Worm (Caenorhabditis elegans) whole organism, L3 larva: Measurements from ENCODE around the gene F38B6.7.
A peak's percentile ranks its signal among the peaks of the same experiment; 100 is the strongest.

Experiments
- R02D3.7 ChIP-seq: fragments of 150-350 bp; optimal IDR thresholded peaks from 2 replicates; lab custom pipeline; 2014; ENCODE audit warnings: missing biosample characterization, missing genetic modification characterization
- ZK546.5 ChIP-seq: sonication (generic microtip); optimal IDR thresholded peaks from 2 replicates; lab custom pipeline; 2017; ENCODE audit warnings: missing biosample characterization, missing genetic modification characterization
- aly-2 ChIP-seq: fragments of 150-350 bp; optimal IDR thresholded peaks from 2 replicates; lab custom pipeline; 2014; ENCODE audit warnings: missing biosample characterization, missing genetic modification characterization
- ama-1 ChIP-seq: fragments of 150-350 bp; optimal IDR thresholded peaks from 2 replicates; lab custom pipeline; 2018
- ceh-16 ChIP-seq: sonication (generic microtip); optimal IDR thresholded peaks from 2 replicates; lab custom pipeline; 2017; ENCODE audit warnings: missing biosample characterization, missing genetic modification characterization
- ceh-28 ChIP-seq: fragments of 150-350 bp; optimal IDR thresholded peaks from 2 replicates; lab custom pipeline; 2014; ENCODE audit warnings: missing biosample characterization, missing genetic modification reagents, missing genetic modification characterization
- ceh-82 ChIP-seq: fragments of 150-350 bp; optimal IDR thresholded peaks from 2 replicates; lab custom pipeline; 2014; ENCODE audit warnings: missing biosample characterization, missing genetic modification characterization
- ceh-9 ChIP-seq: sonication (generic microtip); optimal IDR thresholded peaks from 2 replicates; lab custom pipeline; 2018; ENCODE audit warnings: missing biosample characterization, missing genetic modification characterization
- daf-12 ChIP-seq: fragments of 150-350 bp; optimal IDR thresholded peaks from 2 replicates; lab custom pipeline; 2014; ENCODE audit warnings: missing biosample characterization, missing genetic modification reagents, missing genetic modification characterization
- egl-27 ChIP-seq: sonication (generic microtip); optimal IDR thresholded peaks from 4 replicates; lab custom pipeline; 2017; ENCODE audit warnings: missing biosample characterization, missing genetic modification reagents, missing genetic modification characterization
- egl-5 ChIP-seq: fragments of 150-350 bp; optimal IDR thresholded peaks from 2 replicates; lab custom pipeline; 2017; ENCODE audit warnings: missing biosample characterization, missing genetic modification reagents, missing genetic modification characterization, inconsistent platforms
- elt-1 ChIP-seq: fragments of 150-350 bp; optimal IDR thresholded peaks from 2 replicates; lab custom pipeline; 2014; ENCODE audit warnings: missing biosample characterization, missing genetic modification characterization
- elt-2 ChIP-seq: sonication (generic microtip); optimal IDR thresholded peaks from 2 replicates; lab custom pipeline; 2016; ENCODE audit warnings: missing genetic modification reagents, mild to moderate bottlenecking, missing genetic modification characterization, missing compliant biosample characterization
- elt-3 ChIP-seq, 3 experiments: fragments of 150-350 bp in 1 of 3; sonication (generic microtip) in 2 of 3; optimal IDR thresholded peaks; 2 replicates in 2 of 3; 4 replicates in 1 of 3; lab custom pipeline; 2014 to 2017; ENCODE audit warnings: missing biosample characterization in 3 of 3, missing genetic modification characterization in 3 of 3
- eor-1 ChIP-seq, 2 experiments: fragments of 150-350 bp; optimal IDR thresholded peaks; 2 replicates each; lab custom pipeline; 2014 to 2018; ENCODE audit warnings: missing biosample characterization in 2 of 2, missing genetic modification characterization in 2 of 2
- fkh-10 ChIP-seq: sonication (generic microtip); optimal IDR thresholded peaks from 2 replicates; lab custom pipeline; 2017; ENCODE audit warnings: missing biosample characterization, missing genetic modification reagents, missing genetic modification characterization
- fkh-2 ChIP-seq: fragments of 150-350 bp; optimal IDR thresholded peaks from 2 replicates; lab custom pipeline; 2014; ENCODE audit warnings: missing biosample characterization, missing genetic modification reagents, missing genetic modification characterization
- fos-1 ChIP-seq: fragments of 150-350 bp; optimal IDR thresholded peaks from 2 replicates; lab custom pipeline; 2014; ENCODE audit warnings: missing biosample characterization, missing genetic modification characterization
- hmg-11 ChIP-seq: sonication (generic microtip); optimal IDR thresholded peaks from 2 replicates; lab custom pipeline; 2016; ENCODE audit warnings: missing genetic modification characterization, missing compliant biosample characterization
- jun-1 ChIP-seq: fragments of 150-350 bp; optimal IDR thresholded peaks from 2 replicates; lab custom pipeline; 2014; ENCODE audit warnings: missing biosample characterization, missing genetic modification reagents, missing genetic modification characterization
- lin-15B ChIP-seq: fragments of 150-350 bp; optimal IDR thresholded peaks from 2 replicates; lab custom pipeline; 2014; ENCODE audit warnings: missing biosample characterization, missing genetic modification characterization
- lin-39 ChIP-seq: fragments of 150-350 bp; optimal IDR thresholded peaks from 2 replicates; lab custom pipeline; 2018; ENCODE audit warnings: missing biosample characterization, missing genetic modification reagents, missing genetic modification characterization
- lsy-12 ChIP-seq: sonication (generic microtip); optimal IDR thresholded peaks from 2 replicates; lab custom pipeline; 2016; ENCODE audit warnings: mild to moderate bottlenecking, missing genetic modification characterization, missing compliant biosample characterization
- mdl-1 ChIP-seq: fragments of 150-350 bp; optimal IDR thresholded peaks from 2 replicates; lab custom pipeline; 2014; ENCODE audit warnings: missing biosample characterization, missing genetic modification characterization
- mml-1 ChIP-seq: fragments of 150-350 bp; sonication (generic microtip); optimal IDR thresholded peaks from 3 replicates; lab custom pipeline; 2014; ENCODE audit warnings: missing biosample characterization, missing genetic modification characterization
- nfya-1 ChIP-seq: sonication (generic microtip); optimal IDR thresholded peaks from 2 replicates; lab custom pipeline; 2017; ENCODE audit warnings: missing genetic modification characterization, mild to moderate bottlenecking, missing compliant biosample characterization, antibody characterized with exemption, moderate library complexity; ENCODE audit not compliant: insufficient read depth
- nhr-11 ChIP-seq: fragments of 150-350 bp; optimal IDR thresholded peaks from 2 replicates; lab custom pipeline; 2014; ENCODE audit warnings: missing biosample characterization, missing genetic modification characterization
- nhr-12 ChIP-seq: fragments of 150-350 bp; optimal IDR thresholded peaks from 2 replicates; lab custom pipeline; 2014; ENCODE audit warnings: missing biosample characterization, missing genetic modification characterization
- nhr-23 ChIP-seq: fragments of 150-350 bp; optimal IDR thresholded peaks from 2 replicates; lab custom pipeline; 2014; ENCODE audit warnings: missing biosample characterization, missing genetic modification reagents, missing genetic modification characterization
- nhr-237 ChIP-seq: fragments of 150-350 bp; optimal IDR thresholded peaks from 2 replicates; lab custom pipeline; 2014; ENCODE audit warnings: missing biosample characterization, missing genetic modification characterization
- nhr-25 ChIP-seq: sonication (generic microtip); optimal IDR thresholded peaks from 2 replicates; lab custom pipeline; 2017; ENCODE audit warnings: missing biosample characterization, missing genetic modification characterization
- nhr-28 ChIP-seq: fragments of 150-350 bp; optimal IDR thresholded peaks from 2 replicates; lab custom pipeline; 2014; ENCODE audit warnings: missing biosample characterization, missing genetic modification characterization
- nhr-43 ChIP-seq: sonication (generic microtip); optimal IDR thresholded peaks from 2 replicates; lab custom pipeline; 2016; ENCODE audit warnings: mild to moderate bottlenecking, missing genetic modification characterization, missing compliant biosample characterization; ENCODE audit not compliant: poor library complexity, severe bottlenecking
- nhr-67 ChIP-seq: fragments of 150-350 bp; optimal IDR thresholded peaks from 2 replicates; lab custom pipeline; 2014; ENCODE audit warnings: missing biosample characterization, missing genetic modification characterization
- nhr-76 ChIP-seq: fragments of 150-350 bp; sonication (generic microtip); optimal IDR thresholded peaks from 5 replicates; lab custom pipeline; 2014; ENCODE audit warnings: missing biosample characterization, missing genetic modification characterization
- nhr-77 ChIP-seq: fragments of 150-350 bp; optimal IDR thresholded peaks from 2 replicates; lab custom pipeline; 2014; ENCODE audit warnings: missing biosample characterization, missing genetic modification characterization
- pha-4 ChIP-seq: fragments of 150-350 bp; optimal IDR thresholded peaks from 2 replicates; lab custom pipeline; 2014; ENCODE audit warnings: missing biosample characterization, missing genetic modification reagents, missing genetic modification characterization
- pqm-1 ChIP-seq: fragments of 150-350 bp; optimal IDR thresholded peaks from 2 replicates; lab custom pipeline; 2017; ENCODE audit warnings: missing biosample characterization, missing genetic modification characterization, inconsistent platforms
- sea-2 ChIP-seq: fragments of 150-350 bp; sonication (generic microtip); optimal IDR thresholded peaks from 4 replicates; lab custom pipeline; 2014; ENCODE audit warnings: missing biosample characterization, missing genetic modification reagents, missing genetic modification characterization
- skn-1 ChIP-seq: fragments of 150-350 bp; optimal IDR thresholded peaks from 2 replicates; lab custom pipeline; 2014; ENCODE audit warnings: missing biosample characterization, missing genetic modification characterization
- snpc-4 ChIP-seq: fragments of 150-350 bp; optimal IDR thresholded peaks from 2 replicates; lab custom pipeline; 2014; ENCODE audit warnings: missing biosample characterization, missing genetic modification characterization
- tbx-2 ChIP-seq: sonication (generic microtip); optimal IDR thresholded peaks from 2 replicates; lab custom pipeline; 2016; ENCODE audit warnings: mild to moderate bottlenecking, missing genetic modification characterization, missing compliant biosample characterization
- unc-39 ChIP-seq: sonication (generic microtip); optimal IDR thresholded peaks from 4 replicates; lab custom pipeline; 2017; ENCODE audit warnings: missing biosample characterization, missing genetic modification characterization
- unc-62 ChIP-seq: fragments of 150-350 bp; sonication (generic microtip); optimal IDR thresholded peaks from 4 replicates; lab custom pipeline; 2014; ENCODE audit warnings: missing biosample characterization, missing genetic modification reagents, missing genetic modification characterization
- zag-1 ChIP-seq: fragments of 150-350 bp; optimal IDR thresholded peaks from 2 replicates; lab custom pipeline; 2014; ENCODE audit warnings: missing biosample characterization, missing genetic modification characterization
- ztf-11 ChIP-seq: fragments of 150-350 bp; optimal IDR thresholded peaks from 2 replicates; lab custom pipeline; 2014; ENCODE audit warnings: missing biosample characterization, missing genetic modification characterization
- ztf-4 ChIP-seq: fragments of 150-350 bp; optimal IDR thresholded peaks from 2 replicates; lab custom pipeline; 2014; ENCODE audit warnings: missing biosample characterization, missing genetic modification characterization

The F38B6.7 gene

ce11 chrX:6739034-6740008, 41.2 kb upstream of the F38B6.7 start:
- TF ChIP-seq lsy-12 (tag; lab: Kevin White, UChicago) = no peak
- no peak for TF ChIP-seq fkh-2
- TF ChIP-seq ceh-82 (tag; lab: Kevin White, UChicago) = no peak
- TF ChIP-seq ztf-4 (tag; lab: Kevin White, UChicago) = no peak
- TF ChIP-seq nhr-43 = peak; percentile 79
- TF ChIP-seq egl-27 (tag; lab: Kevin White, UChicago) = no peak
- TF ChIP-seq jun-1 (tag; lab: Kevin White, UChicago) = peak; percentile 35
- no peak for TF ChIP-seq skn-1 (tag; lab: Kevin White, UChicago)
- TF ChIP-seq snpc-4 (tag; lab: Kevin White, UChicago) = no peak
- no peak for TF ChIP-seq elt-1 (tag; lab: Kevin White, UChicago)
- TF ChIP-seq ceh-28 (tag; lab: Kevin White, UChicago) = no peak
- TF ChIP-seq mml-1 (tag; lab: Kevin White, UChicago) = no peak
- TF ChIP-seq nhr-77 = no peak
- no peak for TF ChIP-seq daf-12
- peak; percentile 60 for TF ChIP-seq egl-5 (tag; lab: Kevin White, UChicago)
- TF ChIP-seq nhr-23 = peak; percentile 64
- TF ChIP-seq nhr-11 = no peak
- peak; percentile 89 for TF ChIP-seq nhr-25 (tag; lab: Kevin White, UChicago)
- no peak for TF ChIP-seq ama-1
- no peak for TF ChIP-seq nhr-12 (tag; lab: Kevin White, UChicago)
- TF ChIP-seq lin-15B (tag; lab: Kevin White, UChicago) = no peak
- peak; percentile 41 for TF ChIP-seq pqm-1
- no peak for TF ChIP-seq nhr-28 (tag; lab: Kevin White, UChicago)
- TF ChIP-seq nhr-67 (tag; lab: Kevin White, UChicago) = no peak
- TF ChIP-seq unc-39 = no peak
- no peak for TF ChIP-seq tbx-2
- TF ChIP-seq hmg-11 (tag; lab: Kevin White, UChicago) = no peak
- TF ChIP-seq fkh-10 = no peak
- no peak for TF ChIP-seq nhr-237 (tag; lab: Kevin White, UChicago)
- no peak for TF ChIP-seq nhr-76 (tag; lab: Kevin White, UChicago)
- no peak for TF ChIP-seq aly-2
- no peak for TF ChIP-seq ceh-16 (tag; lab: Kevin White, UChicago)
- no peak for TF ChIP-seq ztf-11 (tag; lab: Kevin White, UChicago)
- TF ChIP-seq fos-1 (tag; lab: Kevin White, UChicago) = no peak
- no peak for TF ChIP-seq unc-62
- TF ChIP-seq ceh-9 (tag; lab: Kevin White, UChicago) = no peak
- no peak for TF ChIP-seq sea-2 (GFP tag; lab: Kevin White, UChicago)
- TF ChIP-seq nfya-1 (tag; lab: Kevin White, UChicago) = peak; percentile 65
- TF ChIP-seq lin-39 = peak; percentile 21
- no peak for TF ChIP-seq elt-3 (tag; optimal IDR thresholded peaks at IDR 0.05; lab: Kevin White, UChicago)
- no peak for TF ChIP-seq pha-4 (tag; lab: Kevin White, UChicago)
- TF ChIP-seq zag-1 (tag; lab: Kevin White, UChicago) = no peak
- TF ChIP-seq elt-2 (tag; lab: Kevin White, UChicago) = peak; percentile 76
- peak; percentile 88 for TF ChIP-seq mdl-1 (tag; lab: Kevin White, UChicago)
- no peak for TF ChIP-seq eor-1 (tag; optimal IDR thresholded peaks at IDR 0.05; lab: Kevin White, UChicago)
- no peak for TF ChIP-seq R02D3.7 (tag; lab: Kevin White, UChicago)
- TF ChIP-seq ZK546.5 (tag; lab: Kevin White, UChicago) = no peak
- TF ChIP-seq, all 47 proteins: peak for 10
